Worm (Caenorhabditis elegans): Measurements from ENCODE around the gene ttr-23.

The ttr-23 gene

ce11 chrV:10578938-10579337, 10.7 kb downstream of the ttr-23 start, which contains the start of the genes erh-1 and lpd-9:
erh-1 (minus strand) TSS chrV:10579141.
lpd-9 (plus strand) TSS chrV:10579305.
- TF ChIP-seq W03F9.2 (tag; optimal IDR thresholded peaks at IDR 0.05) (peak; percentile 76), dao-5 (tag; optimal IDR thresholded peaks at IDR 0.05) (no peak)

- TF ChIP-seq W03F9.2 (tag; optimal IDR thresholded peaks at IDR 0.05): no peak
- no peak for TF ChIP-seq dao-5 (tag; optimal IDR thresholded peaks at IDR 0.05)
- TF ChIP-seq him-1 (tag; optimal IDR thresholded peaks at IDR 0.05): no peak
Observed at ce11 chrV:10578226-10578625, 11.4 kb downstream of the ttr-23 start, which contains the start of gene mics-1. mics-1 (minus strand) TSS chrV:10578326.

- TF ChIP-seq him-1 (tag; optimal IDR thresholded peaks at IDR 0.05): no peak
- TF ChIP-seq dao-5 (tag; optimal IDR thresholded peaks at IDR 0.05): no peak
- no peak for TF ChIP-seq W03F9.2 (tag; optimal IDR thresholded peaks at IDR 0.05)
Observed at ce11 chrV:10576319-10576718, 13.3 kb downstream of the ttr-23 start, which contains the start of gene vps-54. vps-54 (minus strand) TSS chrV:10576419.

- TF ChIP-seq W03F9.2 (tag; optimal IDR thresholded peaks at IDR 0.05) (no peak), him-1 (tag; optimal IDR thresholded peaks at IDR 0.05) (no peak), dao-5 (tag; optimal IDR thresholded peaks at IDR 0.05) (no peak)
Observed at ce11 chrV:10574197-10574596, 15.5 kb downstream of the ttr-23 start.

DNA sequence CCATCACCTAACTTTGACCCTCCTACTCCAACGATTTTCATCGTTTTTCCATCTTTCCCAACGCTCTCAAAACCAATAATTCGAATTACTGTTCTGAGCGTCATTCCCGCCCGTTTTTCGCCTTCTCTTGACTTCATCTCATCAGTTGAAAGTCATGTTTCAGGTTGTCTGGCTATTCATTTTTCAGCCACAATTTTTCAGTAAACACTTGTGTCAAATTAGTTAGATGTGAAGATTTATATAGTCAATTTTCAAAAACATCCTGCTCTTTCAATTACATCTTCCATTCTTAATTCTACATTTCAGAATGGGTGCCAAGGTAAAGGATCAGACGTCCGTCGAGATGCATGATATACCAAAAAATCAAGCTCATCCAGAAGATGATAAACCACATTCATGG, 17.0 kb downstream of the ttr-23 start, which contains the start of gene del-6:
Gene del-6 (plus strand): TSS at position 301 of the 400 bp plus-strand sequence.
- TF ChIP-seq him-1 (tag; optimal IDR thresholded peaks at IDR 0.05): no peak
- no peak for TF ChIP-seq dao-5 (tag; optimal IDR thresholded peaks at IDR 0.05)
- no peak for TF ChIP-seq W03F9.2 (tag; optimal IDR thresholded peaks at IDR 0.05)

DNA sequence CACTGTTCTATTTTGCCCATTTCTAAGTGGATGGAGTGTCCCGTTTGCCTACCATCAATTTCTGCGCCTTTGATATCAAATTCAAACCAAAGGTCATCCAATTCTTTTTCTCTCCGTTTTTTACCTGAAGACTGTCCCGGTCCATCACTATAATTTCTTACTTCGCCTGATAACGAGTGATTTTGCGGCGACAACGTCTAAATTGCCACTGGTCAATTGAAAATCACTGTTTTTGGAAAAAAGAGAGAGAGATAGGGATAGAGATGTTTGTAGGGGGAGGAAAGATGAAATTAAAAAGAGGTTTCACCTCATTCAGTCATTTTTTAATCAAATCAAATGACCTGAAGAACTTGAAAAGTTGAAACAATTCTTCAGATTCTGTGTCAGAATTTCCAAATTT, 18.1 kb downstream of the ttr-23 start:
- TF ChIP-seq him-1 (tag; optimal IDR thresholded peaks at IDR 0.05) (no peak), W03F9.2 (tag; optimal IDR thresholded peaks at IDR 0.05) (no peak), dao-5 (tag; optimal IDR thresholded peaks at IDR 0.05) (no peak)

DNA sequence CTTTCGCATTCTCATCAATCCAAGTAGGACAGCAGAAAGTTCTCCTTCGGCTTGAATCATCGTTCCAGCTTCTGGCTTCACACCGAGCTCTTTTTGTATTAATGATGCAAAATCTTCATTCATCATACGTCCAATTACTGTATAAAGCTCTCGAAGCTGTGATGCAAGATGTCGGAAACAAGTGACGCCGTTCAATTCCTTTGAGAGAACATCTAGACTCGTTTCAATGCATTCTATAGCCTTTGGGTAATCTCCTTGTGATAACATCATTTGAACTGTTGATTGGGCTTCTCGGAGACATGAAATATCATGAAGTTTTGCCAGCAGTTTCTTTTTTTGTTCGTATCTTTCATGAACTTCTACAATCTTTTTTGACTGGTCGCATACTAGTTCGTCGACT, 21.2 kb downstream of the ttr-23 start:
- TF ChIP-seq W03F9.2 (tag; optimal IDR thresholded peaks at IDR 0.05) (no peak), him-1 (tag; optimal IDR thresholded peaks at IDR 0.05) (no peak), dao-5 (tag; optimal IDR thresholded peaks at IDR 0.05) (no peak)

- TF ChIP-seq W03F9.2 (tag; optimal IDR thresholded peaks at IDR 0.05) (no peak), dao-5 (tag; optimal IDR thresholded peaks at IDR 0.05) (no peak), him-1 (tag; optimal IDR thresholded peaks at IDR 0.05) (no peak)
Observed at ce11 chrV:10564830-10565365, 24.8 kb downstream of the ttr-23 start, which contains the start of gene cat-4. cat-4 (plus strand) TSS chrV:10564880.

- TF ChIP-seq him-1 (tag; optimal IDR thresholded peaks at IDR 0.05) (no peak), W03F9.2 (tag; optimal IDR thresholded peaks at IDR 0.05) (no peak), dao-5 (tag; optimal IDR thresholded peaks at IDR 0.05) (no peak)
Observed at ce11 chrV:10564140-10564539, 25.5 kb downstream of the ttr-23 start.

DNA sequence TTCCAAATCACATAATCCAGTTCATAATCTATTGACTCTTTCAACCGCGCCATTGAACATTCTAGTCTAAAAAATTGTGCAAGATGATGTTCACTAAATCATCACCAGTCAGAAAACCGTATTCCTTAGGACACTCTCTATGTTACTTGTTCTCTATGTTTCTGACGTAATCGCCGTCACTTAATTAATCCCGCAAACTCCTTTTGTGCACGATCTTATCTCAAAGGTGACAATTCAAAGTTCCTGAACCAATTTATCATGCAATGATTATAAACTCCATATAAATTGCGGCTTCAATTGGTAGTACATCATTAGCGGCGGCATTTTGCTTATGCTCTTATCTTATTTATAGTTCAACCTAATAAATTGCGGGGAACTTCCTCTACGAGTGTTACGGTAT, 26.8 kb downstream of the ttr-23 start:
- no peak for TF ChIP-seq him-1 (tag; optimal IDR thresholded peaks at IDR 0.05)
- no peak for TF ChIP-seq dao-5 (tag; optimal IDR thresholded peaks at IDR 0.05)
- no peak for TF ChIP-seq W03F9.2 (tag; optimal IDR thresholded peaks at IDR 0.05)

ce11 chrV:10561632-10562031, 28.0 kb downstream of the ttr-23 start:
- TF ChIP-seq him-1 (tag; optimal IDR thresholded peaks at IDR 0.05) (no peak), dao-5 (tag; optimal IDR thresholded peaks at IDR 0.05) (no peak), W03F9.2 (tag; optimal IDR thresholded peaks at IDR 0.05) (no peak)

- TF ChIP-seq him-1 (tag; optimal IDR thresholded peaks at IDR 0.05) (no peak), W03F9.2 (tag; optimal IDR thresholded peaks at IDR 0.05) (no peak), dao-5 (tag; optimal IDR thresholded peaks at IDR 0.05) (no peak)
Observed at ce11 chrV:10560621-10561020, 29.0 kb downstream of the ttr-23 start, which contains the start of gene col-152. col-152 (plus strand) TSS chrV:10560921.

DNA sequence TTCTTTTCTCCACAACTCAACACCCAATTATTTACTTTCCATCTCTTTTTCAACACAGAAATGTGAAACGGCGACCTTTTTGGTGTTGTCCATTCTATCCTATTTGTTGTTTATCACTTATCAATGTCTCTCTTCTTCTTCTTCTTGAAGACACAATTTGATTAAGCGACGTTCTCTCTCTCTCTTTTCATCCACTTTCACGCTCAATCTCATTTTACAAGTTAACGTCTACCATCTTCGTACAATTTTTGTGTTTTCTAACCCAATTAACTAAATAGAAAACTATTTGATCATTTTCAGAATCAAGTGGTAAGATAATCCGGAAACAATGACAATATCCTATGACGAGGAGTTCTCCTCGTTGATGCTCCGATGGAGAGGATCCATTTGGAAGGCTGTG, 32.0 kb downstream of the ttr-23 start, which contains the start of gene best-14:
Gene best-14 (plus strand): TSS at position 301 of the 400 bp plus-strand sequence.
- TF ChIP-seq him-1 (tag; optimal IDR thresholded peaks at IDR 0.05): no peak
- no peak for TF ChIP-seq W03F9.2 (tag; optimal IDR thresholded peaks at IDR 0.05)

- TF ChIP-seq W03F9.2 (tag; optimal IDR thresholded peaks at IDR 0.05) (no peak), him-1 (tag; optimal IDR thresholded peaks at IDR 0.05) (no peak), dao-5 (tag; optimal IDR thresholded peaks at IDR 0.05) (no peak)
Observed at ce11 chrV:10557094-10557493, 32.6 kb downstream of the ttr-23 start.

DNA sequence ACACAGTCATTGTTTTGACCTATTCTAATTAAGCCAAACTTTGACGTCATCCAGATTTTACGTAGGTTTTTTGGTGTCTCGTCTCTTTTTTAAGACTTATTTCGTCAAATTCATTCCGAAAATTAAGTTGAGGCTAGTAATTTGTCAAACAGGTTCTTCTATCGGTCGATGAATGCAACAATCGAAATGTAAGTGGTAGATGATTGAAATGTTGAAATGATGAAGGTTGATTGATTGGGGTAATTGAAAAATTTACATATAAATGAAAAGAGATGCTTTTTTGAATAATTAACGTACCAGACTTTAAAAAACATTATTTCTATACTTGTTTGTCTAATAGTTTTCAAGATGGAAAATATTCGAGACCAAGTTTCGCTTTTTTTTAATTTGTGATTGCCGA, 33.3 kb downstream of the ttr-23 start:
- TF ChIP-seq dao-5 (tag; optimal IDR thresholded peaks at IDR 0.05): no peak
- no peak for TF ChIP-seq him-1 (tag; optimal IDR thresholded peaks at IDR 0.05)
- TF ChIP-seq W03F9.2 (tag; optimal IDR thresholded peaks at IDR 0.05): no peak
